Worm (Caenorhabditis elegans): ENCODE data around the gene txt-9.

ce11 chrII:5058036-5058435, 27.5 kb upstream of the txt-9 start, which contains the start of gene C27A2.12:
- TF ChIP-seq ces-1 (GFP tag; optimal IDR thresholded peaks at IDR 0.05) (no peak), mep-1 (tag; optimal IDR thresholded peaks at IDR 0.05) (no peak)

Measured in whole organism, mixed stage, embryonic.